Worm (Caenorhabditis elegans) whole organism, mixed stage, embryonic: ENCODE data around the gene Y54H5A.2.

ENCODE experiments used
- M03D4.4 ChIP-seq: sonication (generic microtip); optimal IDR thresholded peaks from 2 replicates; lab custom pipeline; 2017; ENCODE audit warnings: mild to moderate bottlenecking, missing genetic modification characterization, missing compliant biosample characterization
- bed-3 ChIP-seq: fragments of 200-800 bp; sonication (Bioruptor generic); optimal IDR thresholded peaks from 3 replicates; lab custom pipeline; 2018; ENCODE audit warnings: mild to moderate bottlenecking, missing genetic modification characterization, moderate library complexity, missing compliant biosample characterization
- blmp-1 ChIP-seq: fragments of 150-350 bp; optimal IDR thresholded peaks from 2 replicates; lab custom pipeline; 2014; ENCODE audit warnings: missing biosample characterization, missing genetic modification characterization
- ceh-39 ChIP-seq: fragments of 150-350 bp; optimal IDR thresholded peaks from 2 replicates; lab custom pipeline; 2014; ENCODE audit warnings: missing biosample characterization, missing genetic modification characterization
- ceh-43 ChIP-seq: fragments of 200-800 bp; sonication (Bioruptor generic); optimal IDR thresholded peaks from 2 replicates; lab custom pipeline; 2018; ENCODE audit warnings: mild to moderate bottlenecking, missing genetic modification characterization, moderate library complexity, missing compliant biosample characterization
- ceh-83 ChIP-seq: fragments of 200-800 bp; sonication (Bioruptor generic); optimal IDR thresholded peaks from 2 replicates; lab custom pipeline; 2018; ENCODE audit warnings: mild to moderate bottlenecking, missing genetic modification characterization, missing compliant biosample characterization
- ces-1 ChIP-seq: fragments of 150-350 bp; optimal IDR thresholded peaks from 2 replicates; lab custom pipeline; 2014; ENCODE audit warnings: missing biosample characterization, missing genetic modification reagents, missing genetic modification characterization
- cnd-1 ChIP-seq: fragments of 200-800 bp; sonication (Bioruptor generic); optimal IDR thresholded peaks from 2 replicates; lab custom pipeline; 2018; ENCODE audit warnings: mild to moderate bottlenecking, missing genetic modification characterization, missing compliant biosample characterization
- drap-1 ChIP-seq: fragments of 200-800 bp; sonication (Bioruptor generic); optimal IDR thresholded peaks from 3 replicates; lab custom pipeline; 2018; ENCODE audit warnings: mild to moderate bottlenecking, missing genetic modification characterization, missing compliant biosample characterization
- elt-1 ChIP-seq: sonication (generic microtip); optimal IDR thresholded peaks from 2 replicates; lab custom pipeline; 2017; ENCODE audit warnings: missing genetic modification characterization, mild to moderate bottlenecking, missing compliant biosample characterization, antibody characterized with exemption, moderate library complexity, borderline replicate concordance; ENCODE audit not compliant: insufficient read depth
- elt-3 ChIP-seq: fragments of 150-350 bp; optimal IDR thresholded peaks from 2 replicates; lab custom pipeline; 2014; ENCODE audit warnings: missing biosample characterization, missing genetic modification characterization
- flh-1 ChIP-seq: fragments of 200-800 bp; sonication (Bioruptor generic); optimal IDR thresholded peaks from 2 replicates; lab custom pipeline; 2018; ENCODE audit warnings: mild to moderate bottlenecking, missing genetic modification characterization, moderate library complexity, missing compliant biosample characterization
- ham-2 ChIP-seq: fragments of 200-800 bp; sonication (Bioruptor generic); optimal IDR thresholded peaks from 2 replicates; lab custom pipeline; 2018; ENCODE audit warnings: mild to moderate bottlenecking, missing genetic modification characterization, missing compliant biosample characterization
- hlh-1 ChIP-seq: fragments of 150-350 bp; optimal IDR thresholded peaks from 2 replicates; lab custom pipeline; 2014; ENCODE audit warnings: missing biosample characterization, missing genetic modification reagents, missing genetic modification characterization
- lin-13 ChIP-seq: fragments of 150-350 bp; optimal IDR thresholded peaks from 2 replicates; lab custom pipeline; 2014; ENCODE audit warnings: missing biosample characterization, missing genetic modification characterization
- lin-32 ChIP-seq: fragments of 200-800 bp; sonication (Bioruptor generic); optimal IDR thresholded peaks from 2 replicates; lab custom pipeline; 2018; ENCODE audit warnings: mild to moderate bottlenecking, missing genetic modification characterization, missing compliant biosample characterization
- lsy-2 ChIP-seq: fragments of 150-350 bp; optimal IDR thresholded peaks from 2 replicates; lab custom pipeline; 2014; ENCODE audit warnings: missing biosample characterization, missing genetic modification characterization
- mab-5 ChIP-seq: fragments of 150-350 bp; optimal IDR thresholded peaks from 2 replicates; lab custom pipeline; 2014; ENCODE audit warnings: missing biosample characterization, missing genetic modification characterization
- mep-1 ChIP-seq: fragments of 150-350 bp; optimal IDR thresholded peaks from 2 replicates; lab custom pipeline; 2017; ENCODE audit warnings: missing biosample characterization, missing genetic modification reagents, missing genetic modification characterization, inconsistent platforms
- mls-2 ChIP-seq: sonication (generic microtip); optimal IDR thresholded peaks from 2 replicates; lab custom pipeline; 2016; ENCODE audit warnings: mild to moderate bottlenecking, missing genetic modification characterization, moderate library complexity, missing compliant biosample characterization
- nhr-12 ChIP-seq: fragments of 150-350 bp; optimal IDR thresholded peaks from 2 replicates; lab custom pipeline; 2014; ENCODE audit warnings: missing biosample characterization, missing genetic modification characterization
- nhr-2 ChIP-seq: fragments of 150-350 bp; optimal IDR thresholded peaks from 2 replicates; lab custom pipeline; 2014; ENCODE audit warnings: missing biosample characterization, missing genetic modification characterization
- nhr-237 ChIP-seq: fragments of 150-350 bp; optimal IDR thresholded peaks from 2 replicates; lab custom pipeline; 2014; ENCODE audit warnings: missing biosample characterization, missing genetic modification characterization
- nhr-28 ChIP-seq: fragments of 150-350 bp; optimal IDR thresholded peaks from 2 replicates; lab custom pipeline; 2014; ENCODE audit warnings: missing biosample characterization, missing genetic modification characterization
- nhr-76 ChIP-seq: sonication (generic microtip); optimal IDR thresholded peaks from 2 replicates; lab custom pipeline; 2017; ENCODE audit warnings: missing biosample characterization, missing genetic modification characterization
- pha-4 ChIP-seq: fragments of 150-350 bp; optimal IDR thresholded peaks from 2 replicates; lab custom pipeline; 2018; ENCODE audit warnings: missing biosample characterization, missing genetic modification reagents, missing genetic modification characterization
- sem-2 ChIP-seq: fragments of 200-800 bp; sonication (Bioruptor generic); optimal IDR thresholded peaks from 2 replicates; lab custom pipeline; 2018; ENCODE audit warnings: mild to moderate bottlenecking, missing genetic modification characterization, missing compliant biosample characterization
- snpc-4 ChIP-seq: fragments of 150-350 bp; optimal IDR thresholded peaks from 2 replicates; lab custom pipeline; 2014; ENCODE audit warnings: missing biosample characterization, missing genetic modification characterization
- sptf-1 ChIP-seq: sonication (generic microtip); optimal IDR thresholded peaks from 2 replicates; lab custom pipeline; 2017; ENCODE audit warnings: mild to moderate bottlenecking, missing genetic modification characterization, moderate library complexity, missing compliant biosample characterization
- tbx-8 ChIP-seq: fragments of 200-800 bp; sonication (Bioruptor generic); optimal IDR thresholded peaks from 2 replicates; lab custom pipeline; 2018; ENCODE audit warnings: mild to moderate bottlenecking, missing genetic modification characterization, moderate library complexity, missing compliant biosample characterization
- unc-120 ChIP-seq: sonication (generic microtip); optimal IDR thresholded peaks from 2 replicates; lab custom pipeline; 2017; ENCODE audit warnings: missing genetic modification characterization, missing compliant biosample characterization; ENCODE audit not compliant: poor library complexity, severe bottlenecking
- unc-39 ChIP-seq: fragments of 150-350 bp; optimal IDR thresholded peaks from 2 replicates; lab custom pipeline; 2014; ENCODE audit warnings: missing biosample characterization, missing genetic modification characterization
- unc-62 ChIP-seq: fragments of 150-350 bp; optimal IDR thresholded peaks from 2 replicates; lab custom pipeline; 2014; ENCODE audit warnings: missing biosample characterization, missing genetic modification reagents, missing genetic modification characterization
- zip-8 ChIP-seq: fragments of 150-350 bp; optimal IDR thresholded peaks from 2 replicates; lab custom pipeline; 2014; ENCODE audit warnings: missing biosample characterization, missing genetic modification characterization
- ztf-11 ChIP-seq: fragments of 150-350 bp; optimal IDR thresholded peaks from 2 replicates; lab custom pipeline; 2014; ENCODE audit warnings: missing biosample characterization, missing genetic modification characterization

Gene Y54H5A.2

DNA sequence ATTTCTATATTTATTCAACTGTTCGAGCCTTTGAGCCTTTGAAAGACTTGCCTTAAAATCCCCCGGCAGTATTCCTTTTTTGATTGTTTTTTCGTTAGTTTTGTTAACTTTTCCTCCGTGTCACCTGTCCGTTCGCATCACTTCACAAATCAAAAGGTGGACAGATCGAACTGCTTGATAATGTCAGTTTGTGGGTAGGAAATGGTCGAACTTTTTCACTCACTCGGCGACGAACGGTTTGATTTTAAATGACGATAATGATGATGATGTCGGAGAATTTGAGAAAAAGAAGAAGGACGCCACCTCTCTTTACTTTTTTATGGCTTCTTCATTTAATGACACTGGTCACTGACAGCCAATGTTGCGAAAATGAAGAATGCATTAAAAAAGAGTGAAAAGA is 30.3 kb downstream of the Y54H5A.2 start:
- no peak for TF ChIP-seq sptf-1 (tag; lab: Kevin White, UChicago)
- no peak for TF ChIP-seq ceh-43
- no peak for TF ChIP-seq nhr-76 (tag; lab: Kevin White, UChicago)
- TF ChIP-seq ceh-83 = no peak
- TF ChIP-seq unc-62 = no peak
- no peak for TF ChIP-seq mep-1
- no peak for TF ChIP-seq elt-3 (tag; lab: Kevin White, UChicago)
- no peak for TF ChIP-seq unc-120 (tag; lab: Kevin White, UChicago)
- no peak for TF ChIP-seq cnd-1
- no peak for TF ChIP-seq mls-2 (tag; lab: Kevin White, UChicago)
- no peak for TF ChIP-seq hlh-1 (tag; lab: Kevin White, UChicago)
- no peak for TF ChIP-seq nhr-237 (tag; lab: Kevin White, UChicago)
- no peak for TF ChIP-seq M03D4.4 (tag; lab: Kevin White, UChicago)
- no peak for TF ChIP-seq zip-8 (tag; lab: Kevin White, UChicago)
- no peak for TF ChIP-seq elt-1
- TF ChIP-seq nhr-12 = no peak
- no peak for TF ChIP-seq nhr-28 (tag; lab: Kevin White, UChicago)
- TF ChIP-seq flh-1 (GFP tag; lab: Kevin White, UChicago) = no peak
- TF ChIP-seq sem-2 (GFP tag; lab: Kevin White, UChicago) = no peak

DNA sequence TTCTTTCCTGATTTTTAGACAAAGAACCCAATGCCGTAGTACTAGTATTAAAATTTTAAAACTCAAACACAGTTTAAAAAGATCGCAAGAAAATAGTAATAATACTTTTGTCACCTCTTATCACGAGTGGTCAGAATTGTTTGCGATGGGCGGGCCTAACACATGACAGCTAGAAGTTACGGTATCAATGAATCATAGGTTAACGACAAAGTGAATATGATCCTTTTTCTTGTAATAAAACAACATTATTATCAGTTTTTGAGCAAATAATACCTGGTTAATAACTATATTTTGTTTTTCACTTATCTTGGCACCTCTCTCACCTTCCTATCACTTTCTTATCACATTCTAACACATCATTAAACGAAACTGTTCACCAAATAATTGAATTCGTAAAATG is 36.4 kb downstream of the Y54H5A.2 start:
- TF ChIP-seq nhr-2 (tag; lab: Kevin White, UChicago) (no peak), lin-13 (tag; lab: Kevin White, UChicago) (no peak), hlh-1 (tag; lab: Kevin White, UChicago) (no peak), nhr-237 (tag; lab: Kevin White, UChicago) (no peak), sptf-1 (tag; lab: Kevin White, UChicago) (no peak), ceh-83 (no peak), ces-1 (GFP tag; lab: Kevin White, UChicago) (no peak), pha-4 (no peak), mab-5 (tag; lab: Kevin White, UChicago) (no peak), nhr-28 (tag; lab: Kevin White, UChicago) (no peak), elt-3 (tag; lab: Kevin White, UChicago) (no peak)

DNA sequence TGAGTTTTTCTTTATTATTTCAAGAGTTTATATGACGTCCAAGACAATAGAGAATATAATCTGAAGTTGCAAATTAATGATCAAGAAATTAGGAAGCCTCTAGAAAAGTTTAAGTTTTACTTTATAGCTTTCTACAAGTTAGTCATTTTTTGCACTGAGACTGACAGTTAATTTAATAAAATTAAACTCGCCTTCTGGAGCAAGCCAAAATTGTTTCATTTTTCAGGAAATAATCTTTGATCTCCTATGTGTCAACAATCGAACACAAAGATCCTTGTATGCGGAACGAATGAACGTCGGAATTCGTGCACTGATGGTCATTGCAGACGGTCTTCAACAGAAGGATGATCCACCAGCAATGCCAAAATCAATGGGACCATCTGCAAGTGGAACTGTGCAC is 37.0 kb downstream of the Y54H5A.2 start:
- TF ChIP-seq unc-39 (tag; lab: Kevin White, UChicago) (no peak), zip-8 (tag; lab: Kevin White, UChicago) (no peak), hlh-1 (tag; lab: Kevin White, UChicago) (no peak), ztf-11 (no peak), lin-32 (GFP tag; lab: Kevin White, UChicago) (no peak), M03D4.4 (tag; lab: Kevin White, UChicago) (no peak), unc-62 (no peak), flh-1 (GFP tag; lab: Kevin White, UChicago) (no peak), unc-120 (tag; lab: Kevin White, UChicago) (no peak), mab-5 (tag; lab: Kevin White, UChicago) (no peak), nhr-76 (tag; lab: Kevin White, UChicago) (no peak), ces-1 (GFP tag; lab: Kevin White, UChicago) (no peak), tbx-8 (GFP tag; lab: Kevin White, UChicago) (no peak), cnd-1 (no peak), ceh-83 (no peak)

DNA sequence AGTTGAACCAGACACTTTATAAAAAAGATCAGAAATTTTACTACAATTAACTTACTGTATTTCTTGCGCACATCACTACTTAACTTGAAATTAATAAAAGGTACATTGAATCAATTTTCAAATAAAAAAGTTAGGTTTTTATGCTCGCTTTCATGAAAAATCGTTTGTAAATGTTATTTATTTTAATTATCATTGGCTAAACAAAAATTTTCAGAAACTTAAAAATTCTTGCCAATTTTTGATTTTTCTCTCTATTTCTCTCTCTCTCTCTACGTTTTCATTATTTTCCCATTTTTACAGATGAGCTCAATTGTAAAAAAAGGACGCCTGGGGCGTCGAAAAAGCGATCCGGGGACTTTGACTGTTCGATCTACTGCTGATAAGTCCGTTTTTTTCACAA is 40.0 kb downstream of the Y54H5A.2 start, which contains the start of gene sax-2:
Gene sax-2 (plus strand): TSS at position 301 of the 400 bp plus-strand sequence.
- no peak for TF ChIP-seq nhr-2 (tag; lab: Kevin White, UChicago)
- TF ChIP-seq M03D4.4 (tag; lab: Kevin White, UChicago) = no peak
- no peak for TF ChIP-seq flh-1 (GFP tag; lab: Kevin White, UChicago)
- TF ChIP-seq snpc-4 (tag; lab: Kevin White, UChicago) = no peak
- no peak for TF ChIP-seq pha-4
- no peak for TF ChIP-seq elt-3 (tag; lab: Kevin White, UChicago)
- no peak for TF ChIP-seq unc-39 (tag; lab: Kevin White, UChicago)
- no peak for TF ChIP-seq hlh-1 (tag; lab: Kevin White, UChicago)

DNA sequence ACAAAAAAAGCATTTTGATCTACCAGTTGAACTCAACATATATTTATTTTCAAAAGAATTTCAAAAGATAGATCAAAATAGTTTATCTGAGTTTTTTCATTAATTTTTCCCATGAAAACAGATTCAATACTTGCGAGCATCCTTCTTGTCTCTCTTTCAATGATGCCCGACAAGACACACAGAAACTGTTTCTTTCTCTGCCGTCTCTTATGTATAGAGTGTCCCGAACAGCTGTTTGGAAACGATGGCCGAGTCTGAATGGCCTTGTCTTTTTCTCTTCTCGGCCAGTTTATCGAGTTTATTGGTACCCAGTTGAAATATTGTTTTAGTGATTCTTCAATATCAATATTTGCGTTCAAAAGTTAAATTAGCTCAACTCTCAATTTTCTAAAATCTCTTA is 40.6 kb downstream of the Y54H5A.2 start:
- TF ChIP-seq sem-2 (GFP tag; lab: Kevin White, UChicago) (no peak), unc-62 (no peak), ceh-39 (tag; lab: Kevin White, UChicago) (no peak), nhr-237 (tag; lab: Kevin White, UChicago) (no peak), ceh-83 (no peak), pha-4 (no peak), drap-1 (GFP tag; lab: Kevin White, UChicago) (no peak), bed-3 (GFP tag; lab: Kevin White, UChicago) (no peak), lin-32 (GFP tag; lab: Kevin White, UChicago) (peak; percentile 79), nhr-12 (no peak), nhr-76 (tag; lab: Kevin White, UChicago) (no peak), snpc-4 (tag; lab: Kevin White, UChicago) (no peak), ces-1 (GFP tag; lab: Kevin White, UChicago) (peak; percentile 48), sptf-1 (tag; lab: Kevin White, UChicago) (no peak), unc-39 (tag; lab: Kevin White, UChicago) (no peak), ceh-43 (no peak), elt-1 (peak; percentile 55), mab-5 (tag; lab: Kevin White, UChicago) (no peak), elt-3 (tag; lab: Kevin White, UChicago) (no peak), hlh-1 (tag; lab: Kevin White, UChicago) (peak; percentile 99), mls-2 (tag; lab: Kevin White, UChicago) (no peak), flh-1 (GFP tag; lab: Kevin White, UChicago) (no peak), zip-8 (tag; lab: Kevin White, UChicago) (no peak), lsy-2 (no peak), mep-1 (peak; percentile 76), ztf-11 (no peak), tbx-8 (GFP tag; lab: Kevin White, UChicago) (no peak), blmp-1 (no peak), M03D4.4 (tag; lab: Kevin White, UChicago) (no peak), ham-2 (no peak), lin-13 (tag; lab: Kevin White, UChicago) (no peak), unc-120 (tag; lab: Kevin White, UChicago) (peak; percentile 40)
